In the genomic region with DNA sequence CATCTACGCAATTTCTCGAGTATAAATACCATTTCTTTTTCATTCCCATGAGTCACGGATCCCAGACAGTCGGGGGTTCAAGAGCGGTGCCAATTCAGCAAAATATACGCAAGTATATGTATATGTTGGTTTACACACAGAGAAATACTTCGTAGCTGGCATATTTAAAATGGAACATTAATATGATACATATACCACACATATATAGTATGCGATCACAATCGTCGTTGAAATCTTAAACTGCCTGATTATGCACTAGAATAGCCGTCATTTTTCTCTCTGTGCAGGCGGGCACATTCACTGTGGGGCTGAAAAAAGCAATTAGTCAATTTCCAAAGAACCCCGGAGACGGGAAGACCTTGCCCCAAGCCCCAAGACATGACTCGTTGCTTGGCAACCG, we compare ENCODE assay signal across 1 fruit fly cellular context.
TF ChIP-seq lines count a peak whose summit lies in the region.

No protein-coding gene starts in this region.

TF ChIP-seq in whole organism, embryonic, 481 proteins besides CTCF, POLR2A, EP300 and RAD21 (continued from another document and continues in another):
- TF ChIP-seq fd96Cb (tag; optimal IDR thresholded peaks at IDR 0.05; lab: Kevin White, UChicago) (peak; percentile 59), lov (optimal IDR thresholded peaks at IDR 0.05; lab: Kevin White, UChicago) (no peak), lov (GFP tag; IDR thresholded peaks at IDR 0.05; lab: Robert Waterston, UW) (peak; percentile 72; the same call in 1 of the 3 replicates), D (optimal IDR thresholded peaks at IDR 0.05; lab: Kevin White, UChicago) (no peak), D (GFP tag; optimal IDR thresholded peaks at IDR 0.05; lab: Kevin White, UChicago) (peak; percentile 6), CG33557 (GFP tag; optimal IDR thresholded peaks at IDR 0.05; lab: Kevin White, UChicago) (no peak), CG11085 (GFP tag; IDR thresholded peaks at IDR 0.05; lab: Robert Waterston, UW) (peak; percentile 78), ash1 (GFP tag; optimal IDR thresholded peaks at IDR 0.05; lab: Kevin White, UChicago) (no peak), lbe (GFP tag; optimal IDR thresholded peaks at IDR 0.05; lab: Kevin White, UChicago) (peak; percentile 88), CG10654 (GFP tag; optimal IDR thresholded peaks at IDR 0.05; lab: Kevin White, UChicago) (peak; percentile 43), CG17829 (tag; optimal IDR thresholded peaks at IDR 0.05; lab: Kevin White, UChicago) (peak; percentile 63), CG8359 (GFP tag; optimal IDR thresholded peaks at IDR 0.05; lab: Kevin White, UChicago; ENCODE audit: borderline replicate concordance) (no peak), dan (GFP tag; IDR thresholded peaks at IDR 0.05; lab: Robert Waterston, UW) (no peak), Doc3 (GFP tag; IDR thresholded peaks at IDR 0.05; lab: Robert Waterston, UW; ENCODE audit: partially characterized antibody) (no peak), Dip3 (GFP tag; optimal IDR thresholded peaks at IDR 0.05; lab: Kevin White, UChicago) (peak; percentile 83), unpg (GFP tag; optimal IDR thresholded peaks at IDR 0.05; lab: Kevin White, UChicago) (peak; percentile 69), CG7745 (tag; optimal IDR thresholded peaks at IDR 0.05; lab: Kevin White, UChicago) (no peak), jigr1 (GFP tag; IDR thresholded peaks at IDR 0.05; lab: Robert Waterston, UW) (peak; percentile 35; the same call in 1 of the 3 replicates), corto (GFP tag; optimal IDR thresholded peaks at IDR 0.05; lab: Kevin White, UChicago) (peak; percentile 79), shn (GFP tag; optimal IDR thresholded peaks at IDR 0.05; lab: Kevin White, UChicago) (peak; percentile 33), CG34422 (GFP tag; IDR thresholded peaks at IDR 0.05; lab: Robert Waterston, UW) (peak; percentile 68; the same call in 1 of the 3 replicates), Sox100B (GFP tag; optimal IDR thresholded peaks at IDR 0.05; lab: Kevin White, UChicago) (peak; percentile 17), Hand (GFP tag; optimal IDR thresholded peaks at IDR 0.05; lab: Kevin White, UChicago) (peak; percentile 64), CG18619 (GFP tag; optimal IDR thresholded peaks at IDR 0.05; lab: Kevin White, UChicago) (peak; percentile 54), CG8765 (GFP tag; IDR thresholded peaks at IDR 0.05; lab: Robert Waterston, UW) (peak; percentile 73), nerfin-2 (GFP tag; IDR thresholded peaks at IDR 0.05; lab: Robert Waterston, UW; ENCODE audit: partially characterized antibody) (no peak), lmd (GFP tag; IDR thresholded peaks at IDR 0.05; lab: Robert Waterston, UW) (peak; percentile 87), CG30431 (GFP tag; optimal IDR thresholded peaks at IDR 0.05; lab: Kevin White, UChicago) (peak; percentile 53), CG9932 (GFP tag; IDR thresholded peaks at IDR 0.05; lab: Robert Waterston, UW) (peak; percentile 94), Bteb2 (GFP tag; optimal IDR thresholded peaks at IDR 0.05; lab: Kevin White, UChicago) (peak; percentile 31), NFAT (GFP tag; IDR thresholded peaks at IDR 0.05; lab: Robert Waterston, UW) (peak; percentile 87), mld (GFP tag; IDR thresholded peaks at IDR 0.05; lab: Robert Waterston, UW; ENCODE audit: partially characterized antibody) (no peak), CG8290 (GFP tag; optimal IDR thresholded peaks at IDR 0.05; lab: Kevin White, UChicago) (peak; percentile 38), CG8290 (tag; optimal IDR thresholded peaks at IDR 0.05; lab: Kevin White, UChicago) (peak in 1 of 2 experiments; percentile 79), ci (GFP tag; IDR thresholded peaks at IDR 0.05; lab: Robert Waterston, UW) (peak; percentile 82), Hr51 (GFP tag; optimal IDR thresholded peaks at IDR 0.05; lab: Kevin White, UChicago) (peak; percentile 23 to 55), CG10147 (GFP tag; optimal IDR thresholded peaks at IDR 0.05; lab: Kevin White, UChicago) (peak; percentile 57), HHEX (GFP tag; optimal IDR thresholded peaks at IDR 0.05; lab: Kevin White, UChicago) (peak; percentile 72), CG32767 (GFP tag; IDR thresholded peaks at IDR 0.05; lab: Robert Waterston, UW) (peak; percentile 45; the same call in 1 of the 2 replicates), phol (tag; optimal IDR thresholded peaks at IDR 0.05; lab: Kevin White, UChicago) (peak; percentile 56), NC2β (GFP tag; optimal IDR thresholded peaks at IDR 0.05; lab: Kevin White, UChicago) (peak; percentile 50), gcm2 (GFP tag; optimal IDR thresholded peaks at IDR 0.05; lab: Kevin White, UChicago) (peak; percentile 40), Hey (tag; optimal IDR thresholded peaks at IDR 0.05; lab: Kevin White, UChicago) (no peak), dati (GFP tag; IDR thresholded peaks at IDR 0.05; lab: Robert Waterston, UW) (peak; percentile 17; the same call in 1 of the 2 replicates), ERR (GFP tag; optimal IDR thresholded peaks at IDR 0.05; lab: Kevin White, UChicago) (no peak), pb (GFP tag; optimal IDR thresholded peaks at IDR 0.05; lab: Kevin White, UChicago) (peak; percentile 53), CG7271 (tag; optimal IDR thresholded peaks at IDR 0.05; lab: Kevin White, UChicago) (no peak), CG2889 (GFP tag; IDR thresholded peaks at IDR 0.05; lab: Robert Waterston, UW) (peak; percentile 66; the same call in 1 of the 3 replicates), danr (GFP tag; IDR thresholded peaks at IDR 0.05; lab: Robert Waterston, UW) (peak; percentile 49; the same call in 1 of the 2 replicates), da (GFP tag; optimal IDR thresholded peaks at IDR 0.05; lab: Kevin White, UChicago) (no peak), gem (tag; optimal IDR thresholded peaks at IDR 0.05; lab: Kevin White, UChicago) (peak; percentile 78), Hr39 (optimal IDR thresholded peaks at IDR 0.05; lab: Kevin White, UChicago) (no peak), Dref (GFP tag; IDR thresholded peaks at IDR 0.05; lab: Robert Waterston, UW) (0 out of 2 replicates have a peak, but pooled peaks have one; percentile 21), ems (GFP tag; optimal IDR thresholded peaks at IDR 0.05; lab: Kevin White, UChicago) (peak; percentile 51), CG7928 (GFP tag; optimal IDR thresholded peaks at IDR 0.05; lab: Kevin White, UChicago) (peak; percentile 38), CG11560 (tag; IDR thresholded peaks at IDR 0.05; lab: Robert Waterston, UW) (peak; percentile 59; the same call in 1 of the 3 replicates), Dfd (GFP tag; optimal IDR thresholded peaks at IDR 0.05; lab: Kevin White, UChicago) (no peak), Mad (GFP tag; optimal IDR thresholded peaks at IDR 0.05; lab: Kevin White, UChicago) (peak; percentile 50), insv (GFP tag; optimal IDR thresholded peaks at IDR 0.05; lab: Kevin White, UChicago) (no peak), Hr78 (GFP tag; optimal IDR thresholded peaks at IDR 0.05; lab: Kevin White, UChicago) (no peak), Ets65A (GFP tag; lab: Kevin White, UChicago) (peak; percentile 93), Sin3A (optimal IDR thresholded peaks at IDR 0.05; lab: Kevin White, UChicago) (no peak), Deaf1 (tag; optimal IDR thresholded peaks at IDR 0.05; lab: Kevin White, UChicago) (peak; percentile 39), inv (GFP tag; IDR thresholded peaks at IDR 0.05; lab: Robert Waterston, UW; ENCODE audit: partially characterized antibody) (no peak), sima (GFP tag; optimal IDR thresholded peaks at IDR 0.05; lab: Kevin White, UChicago) (no peak), ind (GFP tag; optimal IDR thresholded peaks at IDR 0.05; lab: Kevin White, UChicago) (peak; percentile 70), bsh (GFP tag; optimal IDR thresholded peaks at IDR 0.05; lab: Kevin White, UChicago) (peak; percentile 70 to 86), CG15514 (GFP tag; optimal IDR thresholded peaks at IDR 0.05; lab: Kevin White, UChicago) (peak; percentile 64), CG3838 (GFP tag; optimal IDR thresholded peaks at IDR 0.05; lab: Kevin White, UChicago) (peak; percentile 51), sisA (GFP tag; IDR thresholded peaks at IDR 0.05; lab: Robert Waterston, UW) (peak; percentile 76), disco-r (GFP tag; optimal IDR thresholded peaks at IDR 0.05; lab: Kevin White, UChicago) (peak; percentile 43), CG30020 (tag; optimal IDR thresholded peaks at IDR 0.05; lab: Kevin White, UChicago) (no peak), CG6689 (GFP tag; IDR thresholded peaks at IDR 0.05; lab: Robert Waterston, UW) (peak; percentile 71), Sry-δ (GFP tag; optimal IDR thresholded peaks at IDR 0.05; lab: Kevin White, UChicago) (peak; percentile 8), trem (tag; optimal IDR thresholded peaks at IDR 0.05; lab: Kevin White, UChicago) (peak; percentile 15), otp (GFP tag; IDR thresholded peaks at IDR 0.05; lab: Robert Waterston, UW) (peak; percentile 66; the same call in 1 of the 3 replicates), HLH3B (GFP tag; IDR thresholded peaks at IDR 0.05; lab: Robert Waterston, UW) (peak; percentile 82), Mes4 (GFP tag; optimal IDR thresholded peaks at IDR 0.05; lab: Kevin White, UChicago) (peak; percentile 63), Elba2 (GFP tag; optimal IDR thresholded peaks at IDR 0.05; lab: Kevin White, UChicago) (no peak), H15 (GFP tag; IDR thresholded peaks at IDR 0.05; lab: Robert Waterston, UW) (peak; percentile 74; the same call in 2 of the 3 replicates), Dip2 (GFP tag; IDR thresholded peaks at IDR 0.05; lab: Robert Waterston, UW) (no peak), CG7786 (GFP tag; optimal IDR thresholded peaks at IDR 0.05; lab: Kevin White, UChicago) (peak; percentile 81), fru (optimal IDR thresholded peaks at IDR 0.05; lab: Kevin White, UChicago) (no peak), CG32772 (GFP tag; IDR thresholded peaks at IDR 0.05; lab: Robert Waterston, UW) (peak; percentile 77), zf30C (GFP tag; optimal IDR thresholded peaks at IDR 0.05; lab: Kevin White, UChicago) (peak; percentile 40), CG2116 (GFP tag; optimal IDR thresholded peaks at IDR 0.05; lab: Kevin White, UChicago) (peak; percentile 10), Bgb (GFP tag; IDR thresholded peaks at IDR 0.05; lab: Robert Waterston, UW; ENCODE audit: partially characterized antibody) (no peak), bab2 (GFP tag; optimal IDR thresholded peaks at IDR 0.05; lab: Kevin White, UChicago) (peak; percentile 35), CG1832 (GFP tag; optimal IDR thresholded peaks at IDR 0.05; lab: Kevin White, UChicago) (no peak), vvl (GFP tag; IDR thresholded peaks at IDR 0.05; lab: Robert Waterston, UW) (peak; percentile 89), CG3065 (GFP tag; optimal IDR thresholded peaks at IDR 0.05; lab: Kevin White, UChicago) (no peak), dimm (GFP tag; IDR thresholded peaks at IDR 0.05; lab: Robert Waterston, UW) (peak; percentile 44; the same call in 1 of the 2 replicates), CG8478 (optimal IDR thresholded peaks at IDR 0.05; lab: Kevin White, UChicago) (no peak), stwl (tag; optimal IDR thresholded peaks at IDR 0.05; lab: Kevin White, UChicago) (no peak), Chrac-16 (GFP tag; optimal IDR thresholded peaks at IDR 0.05; lab: Kevin White, UChicago) (peak; percentile 70), CG13296 (GFP tag; optimal IDR thresholded peaks at IDR 0.05; lab: Kevin White, UChicago) (peak; percentile 69), CG10209 (GFP tag; optimal IDR thresholded peaks at IDR 0.05; lab: Kevin White, UChicago) (peak; percentile 67), aop (GFP tag; IDR thresholded peaks at IDR 0.05; lab: Robert Waterston, UW) (no peak), Side (GFP tag; optimal IDR thresholded peaks at IDR 0.05; lab: Kevin White, UChicago) (no peak), stc (GFP tag; IDR thresholded peaks at IDR 0.05; lab: Robert Waterston, UW) (peak; percentile 61), ap (GFP tag; IDR thresholded peaks at IDR 0.05; lab: Robert Waterston, UW) (peak; percentile 51; the same call in 1 of the 2 replicates), Nf-YC (tag; optimal IDR thresholded peaks at IDR 0.05; lab: Kevin White, UChicago) (peak; percentile 26), CG1792 (GFP tag; optimal IDR thresholded peaks at IDR 0.05; lab: Kevin White, UChicago) (peak; percentile 19), peb (GFP tag; IDR thresholded peaks at IDR 0.05; lab: Robert Waterston, UW) (0 out of 2 replicates have a peak, but pooled peaks have one; percentile 53), CG2120 (GFP tag; optimal IDR thresholded peaks at IDR 0.05; lab: Kevin White, UChicago) (peak; percentile 90), CG6765 (GFP tag; optimal IDR thresholded peaks at IDR 0.05; lab: Kevin White, UChicago) (peak; percentile 44), pzg (GFP tag; optimal IDR thresholded peaks at IDR 0.05; lab: Kevin White, UChicago) (no peak), CG4820 (GFP tag; optimal IDR thresholded peaks at IDR 0.05; lab: Kevin White, UChicago) (peak; percentile 44), CG4424 (GFP tag; optimal IDR thresholded peaks at IDR 0.05; lab: Kevin White, UChicago) (peak; percentile 69), BEAF-32 (GFP tag; optimal IDR thresholded peaks at IDR 0.05; lab: Kevin White, UChicago) (no peak), p53 (GFP tag; optimal IDR thresholded peaks at IDR 0.05; lab: Kevin White, UChicago) (no peak), fd64A (GFP tag; optimal IDR thresholded peaks at IDR 0.05; lab: Kevin White, UChicago) (peak; percentile 14), Atf6 (GFP tag; IDR thresholded peaks at IDR 0.05; lab: Robert Waterston, UW) (peak; percentile 85), Asciz (GFP tag; optimal IDR thresholded peaks at IDR 0.05; lab: Kevin White, UChicago) (peak; percentile 24), grn (GFP tag; optimal IDR thresholded peaks at IDR 0.05; lab: Kevin White, UChicago) (no peak), CG43689 (GFP tag; IDR thresholded peaks at IDR 0.05; lab: Robert Waterston, UW) (peak; percentile 48; the same call in 1 of the 2 replicates), zen (tag; optimal IDR thresholded peaks at IDR 0.05; lab: Kevin White, UChicago) (peak; percentile 10), CG15601 (tag; optimal IDR thresholded peaks at IDR 0.05; lab: Kevin White, UChicago) (peak; percentile 2), Atf-2 (GFP tag; optimal IDR thresholded peaks at IDR 0.05; lab: Kevin White, UChicago) (peak; percentile 66), odd (GFP tag; optimal IDR thresholded peaks at IDR 0.05; lab: Kevin White, UChicago) (peak; percentile 6), HLH54F (GFP tag; optimal IDR thresholded peaks at IDR 0.05; lab: Kevin White, UChicago) (peak; percentile 62), CG17612 (GFP tag; IDR thresholded peaks at IDR 0.05; lab: Robert Waterston, UW) (peak; percentile 55; the same call in 1 of the 2 replicates), z (GFP tag; IDR thresholded peaks at IDR 0.05; lab: Robert Waterston, UW) (0 out of 3 replicates have a peak, but pooled peaks have one; percentile 43), CoRest (tag; optimal IDR thresholded peaks at IDR 0.05; lab: Kevin White, UChicago) (peak; percentile 69), CG3847 (GFP tag; IDR thresholded peaks at IDR 0.05; lab: Robert Waterston, UW) (peak; percentile 79)
